Fruit fly (Drosophila melanogaster): ENCODE data around the gene CG17726.

Gene CG17726

dm6 chr3R:11209801-11210402 lies 16.7 kb upstream of the CG17726 start, which contains the start of the genes SdhC and Tctp (continued):
- TF ChIP-seq prd (optimal IDR thresholded peaks at IDR 0.05) (no peak), prd (GFP tag; IDR thresholded peaks at IDR 0.05) (no peak), CG3407 (GFP tag; optimal IDR thresholded peaks at IDR 0.05) (no peak), CG8089 (GFP tag; optimal IDR thresholded peaks at IDR 0.05) (no peak), row (GFP tag; IDR thresholded peaks at IDR 0.05) (peak; percentile 72), tx (GFP tag; optimal IDR thresholded peaks at IDR 0.05) (no peak), wor (GFP tag; IDR thresholded peaks at IDR 0.05) (no peak), CG7357 (GFP tag; IDR thresholded peaks at IDR 0.05) (no peak), Fer3 (tag; optimal IDR thresholded peaks at IDR 0.05) (peak; percentile 40), wek (GFP tag; optimal IDR thresholded peaks at IDR 0.05) (no peak), Fer2 (tag; optimal IDR thresholded peaks at IDR 0.05) (no peak), az2 (GFP tag; optimal IDR thresholded peaks at IDR 0.05) (peak; percentile 46), zen2 (GFP tag; IDR thresholded peaks at IDR 0.05; ENCODE audit: partially characterized antibody) (no peak), CHES-1-like (GFP tag; optimal IDR thresholded peaks at IDR 0.05) (peak; percentile 10), Chrac-16 (GFP tag; optimal IDR thresholded peaks at IDR 0.05) (peak; percentile 27), CG12942 (GFP tag; optimal IDR thresholded peaks at IDR 0.05) (peak; percentile 40), pfk (GFP tag; optimal IDR thresholded peaks at IDR 0.05) (peak; percentile 27), Lim3 (GFP tag; IDR thresholded peaks at IDR 0.05) (no peak), CG15696 (tag; optimal IDR thresholded peaks at IDR 0.05) (peak; percentile 57), CkIIα-i1 (GFP tag; IDR thresholded peaks at IDR 0.05) (no peak), sob (GFP tag; IDR thresholded peaks at IDR 0.05) (no peak), CG7963 (GFP tag; IDR thresholded peaks at IDR 0.05; ENCODE audit: partially characterized antibody) (no peak), Dad (GFP tag; optimal IDR thresholded peaks at IDR 0.05) (peak; percentile 9), Hr39 (optimal IDR thresholded peaks at IDR 0.05) (no peak), CG15269 (tag; optimal IDR thresholded peaks at IDR 0.05) (peak; percentile 51), CG30403 (GFP tag; optimal IDR thresholded peaks at IDR 0.05) (peak; percentile 76), usp (GFP tag; optimal IDR thresholded peaks at IDR 0.05) (no peak), CG12219 (GFP tag; optimal IDR thresholded peaks at IDR 0.05) (no peak), CG11456 (GFP tag; IDR thresholded peaks at IDR 0.05) (peak; percentile 23; the same call in 2 of the 3 replicates), CG17328 (GFP tag; IDR thresholded peaks at IDR 0.05) (no peak), HLH4C (GFP tag; IDR thresholded peaks at IDR 0.05; ENCODE audit: partially characterized antibody) (no peak), CG11696 (GFP tag; IDR thresholded peaks at IDR 0.05) (no peak), CG31441 (GFP tag; IDR thresholded peaks at IDR 0.05) (peak; percentile 59; the same call in 1 of the 2 replicates), CG17359 (tag; optimal IDR thresholded peaks at IDR 0.05) (no peak), CG30431 (GFP tag; optimal IDR thresholded peaks at IDR 0.05) (no peak), CG17612 (GFP tag; IDR thresholded peaks at IDR 0.05) (no peak), crc (GFP tag; optimal IDR thresholded peaks at IDR 0.05) (no peak), sr (GFP tag; IDR thresholded peaks at IDR 0.05) (no peak), CG13775 (GFP tag; optimal IDR thresholded peaks at IDR 0.05) (peak; percentile 53), Sox100B (GFP tag; optimal IDR thresholded peaks at IDR 0.05) (peak; percentile 61), CG3847 (GFP tag; IDR thresholded peaks at IDR 0.05) (peak; percentile 28; the same call in 1 of the 2 replicates), sens (GFP tag) (peak; percentile 90), trem (tag; optimal IDR thresholded peaks at IDR 0.05) (peak; percentile 100), H15 (GFP tag; IDR thresholded peaks at IDR 0.05) (no peak), repo (GFP tag; optimal IDR thresholded peaks at IDR 0.05) (no peak), ems (GFP tag; optimal IDR thresholded peaks at IDR 0.05) (no peak), CG10979 (tag; optimal IDR thresholded peaks at IDR 0.05) (peak; percentile 23), CG10147 (GFP tag; optimal IDR thresholded peaks at IDR 0.05) (peak; percentile 6), grau (tag; optimal IDR thresholded peaks at IDR 0.05) (peak; percentile 61), fru (optimal IDR thresholded peaks at IDR 0.05) (no peak), chm (GFP tag; IDR thresholded peaks at IDR 0.05) (0 out of 2 replicates have a peak, but pooled peaks have one; percentile 49), btn (GFP tag; optimal IDR thresholded peaks at IDR 0.05) (no peak), aop (GFP tag; IDR thresholded peaks at IDR 0.05) (no peak)

All from whole organism, embryonic.